Worm (Caenorhabditis elegans) whole organism, mixed stage, embryonic: ENCODE results near the gene Y54G9A.9.

ENCODE experiments used
- M03D4.4 ChIP-seq: sonication (generic microtip); optimal IDR thresholded peaks from 2 replicates; lab custom pipeline; 2017; ENCODE audit warnings: mild to moderate bottlenecking, missing genetic modification characterization, missing compliant biosample characterization
- drap-1 ChIP-seq: fragments of 200-800 bp; sonication (Bioruptor generic); optimal IDR thresholded peaks from 3 replicates; lab custom pipeline; 2018; ENCODE audit warnings: mild to moderate bottlenecking, missing genetic modification characterization, missing compliant biosample characterization
- elt-3 ChIP-seq: fragments of 150-350 bp; optimal IDR thresholded peaks from 2 replicates; lab custom pipeline; 2014; ENCODE audit warnings: missing biosample characterization, missing genetic modification characterization
- lsy-2 ChIP-seq: fragments of 150-350 bp; optimal IDR thresholded peaks from 2 replicates; lab custom pipeline; 2014; ENCODE audit warnings: missing biosample characterization, missing genetic modification characterization
- mep-1 ChIP-seq: fragments of 150-350 bp; optimal IDR thresholded peaks from 2 replicates; lab custom pipeline; 2017; ENCODE audit warnings: missing biosample characterization, missing genetic modification reagents, missing genetic modification characterization, inconsistent platforms
- nhr-12 ChIP-seq: fragments of 150-350 bp; optimal IDR thresholded peaks from 2 replicates; lab custom pipeline; 2014; ENCODE audit warnings: missing biosample characterization, missing genetic modification characterization
- nhr-76 ChIP-seq: sonication (generic microtip); optimal IDR thresholded peaks from 2 replicates; lab custom pipeline; 2017; ENCODE audit warnings: missing biosample characterization, missing genetic modification characterization
- sptf-1 ChIP-seq: sonication (generic microtip); optimal IDR thresholded peaks from 2 replicates; lab custom pipeline; 2017; ENCODE audit warnings: mild to moderate bottlenecking, missing genetic modification characterization, moderate library complexity, missing compliant biosample characterization
- unc-39 ChIP-seq: fragments of 150-350 bp; optimal IDR thresholded peaks from 2 replicates; lab custom pipeline; 2014; ENCODE audit warnings: missing biosample characterization, missing genetic modification characterization
- ztf-11 ChIP-seq: fragments of 150-350 bp; optimal IDR thresholded peaks from 2 replicates; lab custom pipeline; 2014; ENCODE audit warnings: missing biosample characterization, missing genetic modification characterization

ce11 chrII:13739423-13739822 is 9.9 kb downstream of the Y54G9A.9 start:
- no peak for TF ChIP-seq mep-1 (tag; lab: Kevin White, UChicago)
- TF ChIP-seq elt-3: no peak
- TF ChIP-seq unc-39: no peak
- TF ChIP-seq nhr-76 (tag; lab: Kevin White, UChicago): no peak
- TF ChIP-seq lsy-2 (tag; lab: Kevin White, UChicago): no peak
- TF ChIP-seq M03D4.4 (tag; lab: Kevin White, UChicago): no peak
- no peak for TF ChIP-seq drap-1 (GFP tag; lab: Kevin White, UChicago)
- no peak for TF ChIP-seq ztf-11 (tag; lab: Kevin White, UChicago)
- TF ChIP-seq nhr-12 (tag; lab: Kevin White, UChicago): no peak
- no peak for TF ChIP-seq sptf-1
